Fruit fly (Drosophila melanogaster) whole organism, wandering third instar larva: Measurements from ENCODE around the gene mus301.

Source experiments
- Abd-B ChIP-seq: fragments of >200 bp; optimal IDR thresholded peaks from 2 replicates; lab custom pipeline; 2017; ENCODE audit warnings: missing biosample characterization, missing genetic modification characterization
- CG32264 ChIP-seq: fragments of 200-800 bp; sonication (Bioruptor generic); optimal IDR thresholded peaks from 2 replicates; lab custom pipeline; 2016; ENCODE audit warnings: missing biosample characterization, missing genetic modification characterization
- CG9705 ChIP-seq: fragments of 200-800 bp; sonication (Bioruptor generic); optimal IDR thresholded peaks from 2 replicates; lab custom pipeline; 2018; ENCODE audit warnings: missing biosample characterization, mild to moderate bottlenecking, missing genetic modification characterization
- CrebA ChIP-seq: fragments of 200-800 bp; sonication (Bioruptor generic); optimal IDR thresholded peaks from 2 replicates; lab custom pipeline; 2016; ENCODE audit warnings: missing biosample characterization, mild to moderate bottlenecking, missing genetic modification characterization, borderline replicate concordance
- Dfd ChIP-seq: fragments of >200 bp; optimal IDR thresholded peaks from 2 replicates; lab custom pipeline; 2017; ENCODE audit warnings: missing biosample characterization, missing genetic modification characterization
- Dif ChIP-seq: fragments of 200-275, 200-300 bp; sonication (Bioruptor generic); optimal IDR thresholded peaks from 2 replicates; lab custom pipeline; 2018; ENCODE audit warnings: missing biosample characterization, missing genetic modification characterization; ENCODE audit not compliant: partially characterized antibody
- GATAd ChIP-seq: sonication (Bioruptor generic); optimal IDR thresholded peaks from 2 replicates; lab custom pipeline; 2016; ENCODE audit warnings: missing biosample characterization, missing genetic modification characterization
- HLH106 ChIP-seq: fragments of 200-800 bp; optimal IDR thresholded peaks from 3 replicates; lab custom pipeline; 2019; ENCODE audit warnings: missing biosample characterization, mild to moderate bottlenecking, missing genetic modification characterization, moderate library complexity
- Hnf4 ChIP-seq: fragments of 200-800 bp; sonication (Bioruptor generic); optimal IDR thresholded peaks from 2 replicates; lab custom pipeline; 2016; ENCODE audit warnings: missing biosample characterization, mild to moderate bottlenecking, missing genetic modification characterization
- Hr78 ChIP-seq: fragments of >200 bp; optimal IDR thresholded peaks from 2 replicates; lab custom pipeline; 2017; ENCODE audit warnings: missing biosample characterization, missing genetic modification characterization
- Hr83 ChIP-seq: fragments of 200-300 bp; sonication (Bioruptor generic); optimal IDR thresholded peaks from 2 replicates; lab custom pipeline; 2016; ENCODE audit warnings: missing biosample characterization, mild to moderate bottlenecking, missing genetic modification characterization, moderate library complexity; ENCODE audit not compliant: poor library complexity, severe bottlenecking
- Jra ChIP-seq: sonication (Bioruptor generic); optimal IDR thresholded peaks from 2 replicates; lab custom pipeline; 2016; ENCODE audit warnings: missing biosample characterization, missing genetic modification characterization
- Mio ChIP-seq: sonication (Bioruptor generic); optimal IDR thresholded peaks from 2 replicates; lab custom pipeline; 2016; ENCODE audit warnings: missing biosample characterization, missing genetic modification characterization
- Myc ChIP-seq: fragments of >200 bp; optimal IDR thresholded peaks from 2 replicates; lab custom pipeline; 2017
- N ChIP-seq: fragments of >200 bp; optimal IDR thresholded peaks from 2 replicates; lab custom pipeline; 2018; ENCODE audit warnings: missing biosample characterization, missing external identifiers, missing genetic modification characterization
- OdsH ChIP-seq: fragments of 200-800 bp; sonication (Bioruptor generic); optimal IDR thresholded peaks from 2 replicates; lab custom pipeline; 2016; ENCODE audit warnings: missing biosample characterization, mild to moderate bottlenecking, missing genetic modification characterization
- Rel ChIP-seq, 2 experiments: fragments of 200-800 bp; sonication (Bioruptor generic) in 1 of 2; optimal IDR thresholded peaks; 2 replicates in 1 of 2; 3 replicates in 1 of 2; lab custom pipeline; 2016 to 2019; ENCODE audit warnings: mild to moderate bottlenecking in 2 of 2, missing biosample characterization in 2 of 2, missing genetic modification characterization in 2 of 2, moderate library complexity in 1 of 2
- Sp1 ChIP-seq: fragments of 200-800 bp; sonication (Bioruptor generic); optimal IDR thresholded peaks from 3 replicates; lab custom pipeline; 2019; ENCODE audit warnings: missing biosample characterization, mild to moderate bottlenecking, missing genetic modification characterization, moderate library complexity
- Vsx2 ChIP-seq: fragments of 200-300, 225-300 bp; sonication (Bioruptor generic); optimal IDR thresholded peaks from 2 replicates; lab custom pipeline; 2018; ENCODE audit warnings: missing biosample characterization, missing genetic modification characterization; ENCODE audit not compliant: partially characterized antibody
- br ChIP-seq: fragments of 200-800 bp; sonication (Bioruptor generic); optimal IDR thresholded peaks from 2 replicates; lab custom pipeline; 2016; ENCODE audit warnings: missing biosample characterization, missing genetic modification characterization
- brk ChIP-seq: fragments of 200-800 bp; sonication (Bioruptor generic); optimal IDR thresholded peaks from 2 replicates; lab custom pipeline; 2016; ENCODE audit warnings: missing biosample characterization, mild to moderate bottlenecking, missing genetic modification characterization
- dl ChIP-seq, 2 experiments: fragments of 175-275, 200-275 bp in 1 of 2; fragments of 200-275 bp in 1 of 2; sonication (Bioruptor generic); optimal IDR thresholded peaks; lab custom pipeline; 2018; ENCODE audit warnings: mild to moderate bottlenecking in 2 of 2, missing biosample characterization in 2 of 2, missing genetic modification characterization in 2 of 2, moderate library complexity in 2 of 2; ENCODE audit not compliant: partially characterized antibody in 2 of 2, insufficient read depth in 1 of 2
- dmrt93B ChIP-seq: fragments of 200-800 bp; sonication (Bioruptor generic); optimal IDR thresholded peaks from 2 replicates; lab custom pipeline; 2018; ENCODE audit warnings: missing biosample characterization, mild to moderate bottlenecking, missing genetic modification characterization
- dsf ChIP-seq: sonication (Bioruptor generic); optimal IDR thresholded peaks from 2 replicates; lab custom pipeline; 2016; ENCODE audit warnings: missing biosample characterization, missing genetic modification characterization, borderline replicate concordance
- ey ChIP-seq: fragments of 200-800 bp; sonication (Bioruptor generic); optimal IDR thresholded peaks from 2 replicates; lab custom pipeline; 2016; ENCODE audit warnings: missing biosample characterization, missing genetic modification characterization
- foxo ChIP-seq, 2 experiments: fragments of 200-800 bp; sonication (Bioruptor generic); optimal IDR thresholded peaks; 2 replicates in 1 of 2; 3 replicates in 1 of 2; lab custom pipeline; 2016 to 2017; ENCODE audit warnings: missing biosample characterization in 2 of 2, missing genetic modification characterization in 2 of 2
- fru ChIP-seq: fragments of 200-800 bp; sonication (Bioruptor generic); optimal IDR thresholded peaks from 3 replicates; lab custom pipeline; 2016; ENCODE audit warnings: missing biosample characterization, mild to moderate bottlenecking, missing genetic modification characterization
- h ChIP-seq: fragments of 200-800 bp; sonication (Bioruptor generic); optimal IDR thresholded peaks from 3 replicates; lab custom pipeline; 2016; ENCODE audit warnings: missing biosample characterization, mild to moderate bottlenecking, missing genetic modification characterization
- jim ChIP-seq: fragments of 175-275, 200-325 bp; sonication (Bioruptor generic); optimal IDR thresholded peaks from 2 replicates; lab custom pipeline; 2016; ENCODE audit warnings: missing biosample characterization, mild to moderate bottlenecking, missing genetic modification characterization
- lola ChIP-seq: fragments of >200 bp; optimal IDR thresholded peaks from 2 replicates; lab custom pipeline; 2017; ENCODE audit warnings: missing biosample characterization, missing genetic modification characterization
- pan ChIP-seq: fragments of >200 bp; optimal IDR thresholded peaks from 2 replicates; lab custom pipeline; 2017
- psq ChIP-seq: fragments of 200-800 bp; sonication (Bioruptor generic); optimal IDR thresholded peaks from 3 replicates; lab custom pipeline; 2017; ENCODE audit warnings: missing biosample characterization, mild to moderate bottlenecking, missing genetic modification characterization, moderate library complexity
- rgr ChIP-seq: fragments of 200-800 bp; sonication (Bioruptor generic); optimal IDR thresholded peaks from 3 replicates; lab custom pipeline; 2016; ENCODE audit warnings: missing biosample characterization, mild to moderate bottlenecking, missing genetic modification characterization
- sage ChIP-seq: fragments of 200-800 bp; sonication (Bioruptor generic); optimal IDR thresholded peaks from 2 replicates; lab custom pipeline; 2016; ENCODE audit warnings: missing biosample characterization, mild to moderate bottlenecking, missing genetic modification characterization
- sv ChIP-seq: fragments of 200-800 bp; sonication (Bioruptor generic); optimal IDR thresholded peaks from 3 replicates; lab custom pipeline; 2016; ENCODE audit warnings: missing biosample characterization, missing genetic modification characterization
- tai ChIP-seq: sonication (Bioruptor generic); optimal IDR thresholded peaks from 2 replicates; lab custom pipeline; 2016; ENCODE audit warnings: missing biosample characterization, missing genetic modification characterization
- usp ChIP-seq: fragments of >200 bp; optimal IDR thresholded peaks from 2 replicates; lab custom pipeline; 2017; ENCODE audit warnings: missing biosample characterization, missing genetic modification characterization
- woc ChIP-seq: sonication (Bioruptor generic); optimal IDR thresholded peaks from 2 replicates; lab custom pipeline; 2016; ENCODE audit warnings: missing biosample characterization, mild to moderate bottlenecking, missing genetic modification characterization

Gene mus301

dm6 chr3L:8185263-8186227, 47.9 kb downstream of the mus301 start (continued):
- peak; percentile 33 for TF ChIP-seq Sp1 (GFP tag; lab: Kevin White, UChicago)
- no peak for TF ChIP-seq dmrt93B (GFP tag; lab: Kevin White, UChicago)
- no peak for TF ChIP-seq jim (GFP tag; lab: Kevin White, UChicago)
- TF ChIP-seq GATAd (GFP tag; lab: Kevin White, UChicago): no peak
- TF ChIP-seq CrebA (GFP tag; lab: Kevin White, UChicago): no peak
- TF ChIP-seq, all 38 proteins: peak for 14

dm6 chr3L:8186627-8187396, 49.2 kb downstream of the mus301 start, which contains the start of the genes ERR and Atg18a:
Gene ERR (minus strand): TSS chr3L:8186671.
Gene Atg18a (plus strand): TSS chr3L:8186857.
- TF ChIP-seq GATAd (GFP tag; lab: Kevin White, UChicago): peak; percentile 74
- TF ChIP-seq OdsH (GFP tag; lab: Kevin White, UChicago): peak; percentile 85
- TF ChIP-seq brk (GFP tag; lab: Kevin White, UChicago): no peak
- no peak for TF ChIP-seq pan
- peak; percentile 29 for TF ChIP-seq CG32264 (GFP tag; lab: Kevin White, UChicago)
- peak; percentile 76 for TF ChIP-seq psq
- TF ChIP-seq ey (GFP tag; lab: Kevin White, UChicago): peak; percentile 84
- no peak for TF ChIP-seq lola
- TF ChIP-seq sv: peak; percentile 90
- peak; percentile 86 for TF ChIP-seq dsf
- peak; percentile 91 for TF ChIP-seq h
- no peak for TF ChIP-seq CrebA (GFP tag; lab: Kevin White, UChicago)
- no peak for TF ChIP-seq Abd-B (GFP tag; lab: Kevin White, UChicago)
- peak; percentile 88 for TF ChIP-seq Hr83
- peak; percentile 93 for TF ChIP-seq HLH106 (tag; lab: Kevin White, UChicago)
- peak; percentile 86 for TF ChIP-seq Sp1 (GFP tag; lab: Kevin White, UChicago)
- no peak for TF ChIP-seq dl (GFP tag; optimal IDR thresholded peaks at IDR 0.05; lab: Kevin White, UChicago; ENCODE audit: insufficient read depth in 1 of 2, partially characterized antibody in 2 of 2)
- peak; percentile 91 for TF ChIP-seq dmrt93B (GFP tag; lab: Kevin White, UChicago)
- TF ChIP-seq Hr78 (GFP tag; lab: Kevin White, UChicago): no peak
- peak in 1 of 2 experiments; percentile 92 for TF ChIP-seq foxo (GFP tag; optimal IDR thresholded peaks at IDR 0.05; lab: Kevin White, UChicago)
- no peak for TF ChIP-seq Vsx2 (GFP tag; lab: Kevin White, UChicago)
- TF ChIP-seq Mio: peak; percentile 35
- TF ChIP-seq rgr (GFP tag; lab: Kevin White, UChicago): peak; percentile 87
- peak; percentile 88 for TF ChIP-seq Jra (GFP tag; lab: Kevin White, UChicago)
- peak; percentile 49 for TF ChIP-seq Rel (GFP tag; optimal IDR thresholded peaks at IDR 0.05; lab: Kevin White, UChicago)
- peak; percentile 69 for TF ChIP-seq Rel (tag; optimal IDR thresholded peaks at IDR 0.05; lab: Kevin White, UChicago)
- peak; percentile 91 for TF ChIP-seq woc (GFP tag; lab: Kevin White, UChicago)
- peak; percentile 85 for TF ChIP-seq CG9705 (GFP tag; lab: Kevin White, UChicago)
- TF ChIP-seq sage (GFP tag; lab: Kevin White, UChicago): peak; percentile 50
- TF ChIP-seq usp: no peak
- peak; percentile 36 for TF ChIP-seq jim (GFP tag; lab: Kevin White, UChicago)
- no peak for TF ChIP-seq tai
- no peak for TF ChIP-seq Dfd (GFP tag; lab: Kevin White, UChicago)
- peak; percentile 87 for TF ChIP-seq fru
- peak; percentile 5 for TF ChIP-seq Dif (GFP tag; lab: Kevin White, UChicago)
- peak; percentile 90 for TF ChIP-seq Hnf4 (GFP tag; lab: Kevin White, UChicago)
- TF ChIP-seq N (GFP tag; lab: Kevin White, UChicago): peak; percentile 63
- TF ChIP-seq br: peak; percentile 80
- peak; percentile 49 for TF ChIP-seq Myc (lab: Kevin White, UChicago)
